Fruit fly (Drosophila melanogaster) whole organism, embryonic: Measurements from ENCODE around the gene CG42445.

Source experiments
- Atf6 ChIP-seq: fragments of 200-800 bp; sonication (Bioruptor generic); IDR thresholded peaks from 2 replicates; pipeline ENCODE4 v1.3.6; 2022; ENCODE audit warnings: missing biosample characterization, missing genetic modification characterization
- B-H2 ChIP-seq: fragments of 200-800 bp; sonication (Bioruptor generic); optimal IDR thresholded peaks from 2 replicates; lab custom pipeline; 2018; ENCODE audit warnings: missing biosample characterization, mild to moderate bottlenecking, missing genetic modification characterization
- CG10267 ChIP-seq: fragments of 200-800 bp; sonication (Bioruptor generic); optimal IDR thresholded peaks from 2 replicates; lab custom pipeline; 2018; ENCODE audit warnings: missing biosample characterization, mild to moderate bottlenecking, missing genetic modification characterization, moderate library complexity
- CG1233 ChIP-seq: fragments of 200-800 bp; sonication (Bioruptor generic); optimal IDR thresholded peaks from 4 replicates; lab custom pipeline; 2018; ENCODE audit warnings: missing biosample characterization, mild to moderate bottlenecking, missing genetic modification characterization
- CG13287 ChIP-seq: fragments of 200-800 bp; sonication (Bioruptor generic); IDR thresholded peaks from 2 replicates; pipeline ENCODE4 v1.3.6; 2022; ENCODE audit warnings: missing biosample characterization, missing genetic modification characterization; ENCODE audit not compliant: partially characterized antibody
- CG14860 ChIP-seq: fragments of 200-800 bp; sonication (Bioruptor generic); IDR thresholded peaks from 3 replicates; pipeline ENCODE4 v1.3.6; 2022; ENCODE audit warnings: missing biosample characterization, missing genetic modification characterization; ENCODE audit not compliant: partially characterized antibody
- CG1647 ChIP-seq: fragments of 200-800 bp; sonication (Bioruptor generic); optimal IDR thresholded peaks from 3 replicates; lab custom pipeline; 2016; ENCODE audit warnings: missing biosample characterization, missing genetic modification characterization
- CG17385 ChIP-seq: fragments of 200-800 bp; sonication (Bioruptor generic); optimal IDR thresholded peaks from 3 replicates; lab custom pipeline; 2018; ENCODE audit warnings: missing biosample characterization, mild to moderate bottlenecking, missing genetic modification characterization
- CG17912 ChIP-seq: fragments of 200-800 bp; sonication (Bioruptor generic); optimal IDR thresholded peaks from 2 replicates; lab custom pipeline; 2018; ENCODE audit warnings: missing biosample characterization, mild to moderate bottlenecking, missing genetic modification characterization
- CG18476 ChIP-seq: fragments of 200-800 bp; sonication (Bioruptor generic); optimal IDR thresholded peaks from 2 replicates; lab custom pipeline; 2016; ENCODE audit warnings: missing biosample characterization, mild to moderate bottlenecking, missing genetic modification characterization
- CG3065 ChIP-seq: fragments of 200-800 bp; sonication (Bioruptor generic); optimal IDR thresholded peaks from 2 replicates; lab custom pipeline; 2016; ENCODE audit warnings: missing biosample characterization, missing genetic modification characterization
- CG34376 ChIP-seq: fragments of 200-800 bp; sonication (Bioruptor generic); optimal IDR thresholded peaks from 2 replicates; lab custom pipeline; 2018; ENCODE audit warnings: missing biosample characterization, mild to moderate bottlenecking, missing genetic modification characterization
- CG3995 ChIP-seq: fragments of 200-800 bp; sonication (Bioruptor generic); optimal IDR thresholded peaks from 3 replicates; lab custom pipeline; 2016; ENCODE audit warnings: missing biosample characterization, missing genetic modification characterization
- CG5245 ChIP-seq: fragments of 200-800 bp; sonication (Bioruptor generic); optimal IDR thresholded peaks from 3 replicates; lab custom pipeline; 2016; ENCODE audit warnings: missing biosample characterization, missing genetic modification characterization
- CG6791 ChIP-seq: fragments of 200-800 bp; sonication (Bioruptor generic); IDR thresholded peaks from 3 replicates; pipeline ENCODE4 v1.3.6; 2022; ENCODE audit warnings: missing biosample characterization, missing genetic modification characterization; ENCODE audit not compliant: partially characterized antibody
- CG7372 ChIP-seq: fragments of 200-800 bp; sonication (Bioruptor generic); IDR thresholded peaks from 2 replicates; pipeline ENCODE4 v1.3.6; 2022; ENCODE audit warnings: missing biosample characterization, missing genetic modification characterization
- CG7786 ChIP-seq: fragments of 200-800 bp; sonication (Bioruptor generic); optimal IDR thresholded peaks from 2 replicates; lab custom pipeline; 2016; ENCODE audit warnings: missing biosample characterization, missing genetic modification characterization
- CG8765 ChIP-seq: fragments of 200-800 bp; sonication (Bioruptor generic); IDR thresholded peaks from 2 replicates; pipeline ENCODE4 v1.3.6; 2022; ENCODE audit warnings: missing biosample characterization, missing genetic modification characterization
- CG8924 ChIP-seq: fragments of 200-800 bp; optimal IDR thresholded peaks from 3 replicates; lab custom pipeline; 2019; ENCODE audit warnings: missing biosample characterization, mild to moderate bottlenecking, missing genetic modification characterization, moderate library complexity
- Camta ChIP-seq: fragments of 200-800 bp; sonication (Bioruptor generic); optimal IDR thresholded peaks from 2 replicates; lab custom pipeline; 2016; ENCODE audit warnings: missing biosample characterization, missing genetic modification characterization
- Fer2 ChIP-seq: fragments of 200-800 bp; sonication (Bioruptor generic); optimal IDR thresholded peaks from 2 replicates; lab custom pipeline; 2018; ENCODE audit warnings: missing biosample characterization, mild to moderate bottlenecking, missing genetic modification characterization, moderate library complexity
- Fer3 ChIP-seq: fragments of 200-800 bp; sonication (Bioruptor generic); optimal IDR thresholded peaks from 2 replicates; lab custom pipeline; 2018; ENCODE audit warnings: missing biosample characterization, mild to moderate bottlenecking, missing genetic modification characterization, moderate library complexity
- GATAe ChIP-seq: fragments of 200-800 bp; sonication (Bioruptor generic); conservative IDR thresholded peaks from 2 replicates; pipeline ENCODE4 v1.3.6; 2022; ENCODE audit warnings: missing biosample characterization, missing genetic modification characterization
- HLH4C ChIP-seq: fragments of 200-800 bp; sonication (Bioruptor generic); IDR thresholded peaks from 3 replicates; pipeline ENCODE4 v1.3.6; 2022; ENCODE audit warnings: missing biosample characterization, missing genetic modification characterization; ENCODE audit not compliant: partially characterized antibody
- Hmr ChIP-seq: fragments of 200-800 bp; sonication (Bioruptor generic); optimal IDR thresholded peaks from 3 replicates; lab custom pipeline; 2017; ENCODE audit warnings: mild to moderate bottlenecking, missing biosample characterization, missing genetic modification reagents, missing genetic modification characterization
- Mad ChIP-seq: fragments of 200-800 bp; sonication (Bioruptor generic); optimal IDR thresholded peaks from 2 replicates; lab custom pipeline; 2016; ENCODE audit warnings: missing biosample characterization, missing genetic modification characterization
- NK7.1 ChIP-seq: fragments of 200-800 bp; sonication (Bioruptor generic); optimal IDR thresholded peaks from 3 replicates; lab custom pipeline; 2016; ENCODE audit warnings: missing biosample characterization, missing genetic modification characterization
- NfI ChIP-seq: fragments of 200-800 bp; sonication (Bioruptor generic); optimal IDR thresholded peaks from 3 replicates; lab custom pipeline; 2018; ENCODE audit warnings: missing biosample characterization, mild to moderate bottlenecking, missing genetic modification characterization, moderate library complexity
- Oaz ChIP-seq: fragments of 200-800 bp; sonication (Bioruptor generic); IDR thresholded peaks from 2 replicates; pipeline ENCODE4 v1.3.6; 2022; ENCODE audit warnings: missing biosample characterization, missing genetic modification characterization
- Sin3A ChIP-seq: fragments of >200 bp; optimal IDR thresholded peaks from 2 replicates; lab custom pipeline; 2018
- TFAM ChIP-seq: fragments of 200-800 bp; sonication (Bioruptor generic); optimal IDR thresholded peaks from 2 replicates; lab custom pipeline; 2017; ENCODE audit warnings: missing biosample characterization, missing genetic modification characterization, inconsistent platforms
- Usf ChIP-seq: fragments of 200-800 bp; sonication (Bioruptor generic); optimal IDR thresholded peaks from 2 replicates; lab custom pipeline; 2017; ENCODE audit warnings: missing genotype, missing biosample characterization, missing genetic modification characterization
- ab ChIP-seq: fragments of 200-800 bp; sonication (Bioruptor generic); optimal IDR thresholded peaks from 2 replicates; lab custom pipeline; 2016; ENCODE audit warnings: missing biosample characterization, missing genetic modification characterization
- al ChIP-seq: fragments of 200-800 bp; sonication (Bioruptor generic); IDR thresholded peaks from 2 replicates; pipeline ENCODE4 v1.3.6; 2022; ENCODE audit warnings: missing biosample characterization, missing genetic modification characterization
- dan ChIP-seq: fragments of 200-800 bp; sonication (Bioruptor generic); IDR thresholded peaks from 2 replicates; pipeline ENCODE4 v1.3.6; 2022; ENCODE audit warnings: missing biosample characterization, missing genetic modification characterization
- esg ChIP-seq: fragments of 200-800 bp; sonication (Bioruptor generic); conservative IDR thresholded peaks from 2 replicates; pipeline ENCODE4 v1.3.6; 2022; ENCODE audit warnings: missing biosample characterization, missing genetic modification characterization
- inv ChIP-seq: fragments of 200-800 bp; sonication (Bioruptor generic); IDR thresholded peaks from 2 replicates; pipeline ENCODE4 v1.3.6; 2022; ENCODE audit warnings: missing biosample characterization, missing genetic modification characterization; ENCODE audit not compliant: partially characterized antibody
- ken ChIP-seq: fragments of 200-800 bp; sonication (Bioruptor generic); IDR thresholded peaks from 3 replicates; pipeline ENCODE4 v1.3.6; 2022; ENCODE audit warnings: missing biosample characterization, missing genetic modification characterization
- nerfin-2 ChIP-seq: fragments of 200-800 bp; sonication (Bioruptor generic); IDR thresholded peaks from 2 replicates; pipeline ENCODE4 v1.3.6; 2022; ENCODE audit warnings: missing biosample characterization, missing genetic modification characterization; ENCODE audit not compliant: partially characterized antibody
- psq ChIP-seq: fragments of 200-800 bp; sonication (Bioruptor generic); optimal IDR thresholded peaks from 2 replicates; lab custom pipeline; 2017; ENCODE audit warnings: missing biosample characterization, missing genetic modification characterization
- rib ChIP-seq: fragments of 200-800 bp; sonication (Bioruptor generic); IDR thresholded peaks from 2 replicates; pipeline ENCODE4 v1.3.6; 2022; ENCODE audit warnings: missing biosample characterization, missing genetic modification characterization
- slbo ChIP-seq: fragments of 200-800 bp; sonication (Bioruptor generic); IDR thresholded peaks from 2 replicates; pipeline ENCODE4 v1.3.6; 2022; ENCODE audit warnings: missing biosample characterization, missing genetic modification characterization
- slou ChIP-seq: fragments of 200-800 bp; sonication (Bioruptor generic); optimal IDR thresholded peaks from 3 replicates; lab custom pipeline; 2016; ENCODE audit warnings: missing biosample characterization, missing genetic modification characterization
- slp2 ChIP-seq: fragments of 200-800 bp; sonication (Bioruptor generic); optimal IDR thresholded peaks from 2 replicates; lab custom pipeline; 2016; ENCODE audit warnings: missing biosample characterization, missing genetic modification characterization
- sr ChIP-seq: fragments of 200-800 bp; sonication (Bioruptor generic); IDR thresholded peaks from 3 replicates; pipeline ENCODE4 v1.3.6; 2022; ENCODE audit warnings: missing biosample characterization, missing genetic modification characterization
- tup ChIP-seq: fragments of 200-800 bp; sonication (Bioruptor generic); optimal IDR thresholded peaks from 2 replicates; lab custom pipeline; 2016; ENCODE audit warnings: missing biosample characterization, mild to moderate bottlenecking, missing genetic modification characterization, moderate library complexity
- twi ChIP-seq: fragments of 200-800 bp; optimal IDR thresholded peaks from 2 replicates; lab custom pipeline; 2019; ENCODE audit warnings: missing biosample characterization, mild to moderate bottlenecking, missing genetic modification characterization, moderate library complexity
- zen2 ChIP-seq: fragments of 200-800 bp; sonication (Bioruptor generic); IDR thresholded peaks from 3 replicates; pipeline ENCODE4 v1.3.6; 2022; ENCODE audit warnings: missing biosample characterization, missing genetic modification characterization; ENCODE audit not compliant: partially characterized antibody

Gene CG42445

dm6 chr3L:8128396-8129050, 30.2 kb downstream of the CG42445 start (continued):
- TF ChIP-seq sr (GFP tag; lab: Robert Waterston, UW), result no peak
- TF ChIP-seq NfI (GFP tag; lab: Kevin White, UChicago), result no peak
- no peak for TF ChIP-seq TFAM (GFP tag; lab: Kevin White, UChicago)
- TF ChIP-seq Atf6, result no peak
- TF ChIP-seq B-H2, result peak; percentile 5

- TF ChIP-seq slp2 (GFP tag; lab: Kevin White, UChicago), result peak; percentile 70
- peak; percentile 54; the same call in 1 of the 2 replicates for TF ChIP-seq dan (GFP tag; lab: Robert Waterston, UW)
- peak; percentile 64 for TF ChIP-seq Camta (GFP tag; lab: Kevin White, UChicago)
- peak; percentile 79 for TF ChIP-seq CG8765 (GFP tag; lab: Robert Waterston, UW)
- TF ChIP-seq CG34376, result peak; percentile 93
- TF ChIP-seq twi, result peak; percentile 82
- TF ChIP-seq Mad (GFP tag; lab: Kevin White, UChicago), result peak; percentile 83
- peak; percentile 81 for TF ChIP-seq tup (GFP tag; lab: Kevin White, UChicago)
- no peak for TF ChIP-seq nerfin-2 (GFP tag; lab: Robert Waterston, UW)
- peak; percentile 81 for TF ChIP-seq CG3995 (GFP tag; lab: Kevin White, UChicago)
- peak; percentile 54 for TF ChIP-seq CG1647 (GFP tag; lab: Kevin White, UChicago)
- peak; percentile 96 for TF ChIP-seq slbo (GFP tag; lab: Robert Waterston, UW)
- peak; percentile 74 for TF ChIP-seq CG5245
- peak; percentile 99 for TF ChIP-seq CG10267 (tag; lab: Kevin White, UChicago)
- TF ChIP-seq Sin3A (lab: Kevin White, UChicago), result peak; percentile 74
- TF ChIP-seq psq (GFP tag; lab: Kevin White, UChicago), result peak; percentile 84
- TF ChIP-seq HLH4C, result peak; percentile 47; the same call in 1 of the 3 replicates
- peak; percentile 66 for TF ChIP-seq CG7786 (GFP tag; lab: Kevin White, UChicago)
- peak; percentile 86 for TF ChIP-seq CG18476 (GFP tag; lab: Kevin White, UChicago)
- TF ChIP-seq inv, result no peak
- peak; percentile 78 for TF ChIP-seq CG3065 (GFP tag; lab: Kevin White, UChicago)
- TF ChIP-seq Fer3 (tag; lab: Kevin White, UChicago), result peak; percentile 94
- peak; percentile 74 for TF ChIP-seq Usf (GFP tag; lab: Kevin White, UChicago)
- TF ChIP-seq CG17912, result peak; percentile 83
- TF ChIP-seq rib (GFP tag; lab: Robert Waterston, UW), result peak; percentile 87
- TF ChIP-seq CG6791 (GFP tag; lab: Robert Waterston, UW), result no peak
- peak; percentile 86 for TF ChIP-seq CG1233 (GFP tag; lab: Kevin White, UChicago)
- TF ChIP-seq ken (GFP tag; lab: Robert Waterston, UW), result peak; percentile 90
- peak; percentile 94 for TF ChIP-seq al (GFP tag; lab: Robert Waterston, UW)
- TF ChIP-seq CG17385, result peak; percentile 89
- peak; percentile 85 for TF ChIP-seq esg (GFP tag; lab: Robert Waterston, UW)
- TF ChIP-seq zen2, result no peak
- peak; percentile 10 for TF ChIP-seq NK7.1
- peak; percentile 90 for TF ChIP-seq CG7372
- peak; percentile 41 for TF ChIP-seq ab (GFP tag; lab: Kevin White, UChicago)
- TF ChIP-seq Fer2 (tag; lab: Kevin White, UChicago), result peak; percentile 95
- TF ChIP-seq GATAe, result peak; percentile 89; the same call in 1 of the 2 replicates
- TF ChIP-seq CG13287 (GFP tag; lab: Robert Waterston, UW), result peak; percentile 60
- TF ChIP-seq CG8924 (tag; lab: Kevin White, UChicago), result peak; percentile 92
- TF ChIP-seq Hmr (GFP tag; lab: Kevin White, UChicago), result no peak
- peak; percentile 83 for TF ChIP-seq Oaz (GFP tag; lab: Robert Waterston, UW)
- TF ChIP-seq slou (GFP tag; lab: Kevin White, UChicago), result peak; percentile 92
- no peak for TF ChIP-seq CG14860
Observed at dm6 chr3L:8127712-8128210, 30.9 kb downstream of the CG42445 start, which contains the start of the genes Cds and Uba2. Cds (plus strand) TSS chr3L:8127762. Uba2 (minus strand) TSS chr3L:8127818.
